Worm (Caenorhabditis elegans) whole organism, midembryonic: ENCODE measurements around the gene glb-19.

Experiments
- T22C8.4 ChIP-seq: fragments of 200-800 bp; sonication (Bioruptor generic); IDR thresholded peaks from 2 replicates; pipeline ENCODE4 v1.3.6; 2022; ENCODE audit warnings: missing genetic modification characterization, missing compliant biosample characterization
- ztf-29 ChIP-seq: fragments of 200-800 bp; sonication (Bioruptor generic); IDR thresholded peaks from 2 replicates; pipeline ENCODE4 v1.3.6; 2022; ENCODE audit warnings: missing genetic modification reagents, missing genetic modification characterization, missing compliant biosample characterization

DNA sequence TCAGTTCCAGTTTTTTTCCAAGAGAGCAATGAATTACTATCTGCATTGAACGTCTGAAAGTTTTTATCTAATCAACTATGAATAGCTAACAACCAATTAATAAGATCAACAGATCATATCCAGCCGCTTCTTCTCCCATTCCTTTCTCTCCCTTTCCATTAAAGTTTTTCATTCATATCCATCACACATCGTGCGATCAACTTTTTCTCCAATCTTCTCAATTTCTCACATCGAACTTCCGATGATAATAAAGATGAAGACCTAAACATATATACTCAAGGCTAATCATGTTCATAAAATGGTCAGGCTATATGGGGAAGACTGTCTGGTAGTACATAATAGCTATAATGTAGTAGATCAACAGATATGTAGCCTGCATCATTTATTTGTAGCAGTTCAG lies 41.7 kb downstream of the glb-19 start:
- no peak for TF ChIP-seq ztf-29 (GFP tag; lab: Robert Waterston, UW)
- no peak for TF ChIP-seq T22C8.4 (GFP tag; lab: Robert Waterston, UW)
